Worm (Caenorhabditis elegans): ENCODE measurements around the gene cct-6.

The cct-6 gene

ce11 chrIII:5838159-5839046 is 17.1 kb downstream of the cct-6 start (continued):
- TF ChIP-seq F10B5.3 (tag; optimal IDR thresholded peaks at IDR 0.05) (no peak), nhr-10 (tag; optimal IDR thresholded peaks at IDR 0.05) (peak; percentile 52), F44E2.7 (GFP tag; IDR thresholded peaks at IDR 0.05) (no peak), ceh-20 (GFP tag; IDR thresholded peaks at IDR 0.05) (no peak; the same call in 1 of the 2 replicates), madf-5 (GFP tag; IDR thresholded peaks at IDR 0.05) (no peak), zfp-3 (GFP tag; conservative IDR thresholded peaks at IDR 0.05) (0 out of 2 replicates have a peak, but pooled peaks have one; percentile 31), ctbp-1 (GFP tag; IDR thresholded peaks at IDR 0.05) (no peak), T26A8.4 (GFP tag; IDR thresholded peaks at IDR 0.05) (peak; percentile 27; the same call in 1 of the 2 replicates), R02D3.7 (tag; optimal IDR thresholded peaks at IDR 0.05) (no peak), mdt-29 (GFP tag; IDR thresholded peaks at IDR 0.05) (no peak), skn-1 (tag; optimal IDR thresholded peaks at IDR 0.05) (no peak), nhr-111 (GFP tag; optimal IDR thresholded peaks at IDR 0.05) (no peak), spr-1 (tag; optimal IDR thresholded peaks at IDR 0.05) (no peak), nhr-41 (GFP tag; IDR thresholded peaks at IDR 0.05) (no peak), lin-29 (GFP tag; IDR thresholded peaks at IDR 0.05) (no peak), lsy-2 (tag; optimal IDR thresholded peaks at IDR 0.05) (peak; percentile 55 to 58), unc-130 (GFP tag; optimal IDR thresholded peaks at IDR 0.05) (no peak), Y105C5A.15 (GFP tag; IDR thresholded peaks at IDR 0.05) (no peak), lin-39 (tag; optimal IDR thresholded peaks at IDR 0.05) (no peak), hmg-1.1 (GFP tag; IDR thresholded peaks at IDR 0.05) (0 out of 2 replicates have a peak, but pooled peaks have one; percentile 7), ama-1 (optimal IDR thresholded peaks at IDR 0.05) (peak; percentile 33), dpl-1 (GFP tag; optimal IDR thresholded peaks at IDR 0.05) (no peak), lin-13 (GFP tag; optimal IDR thresholded peaks at IDR 0.05) (no peak), F37D6.2 (tag; optimal IDR thresholded peaks at IDR 0.05) (no peak), gei-8 (GFP tag; optimal IDR thresholded peaks at IDR 0.05) (no peak), lir-3 (tag; optimal IDR thresholded peaks at IDR 0.05) (no peak), tra-1 (GFP tag; IDR thresholded peaks at IDR 0.05) (peak; percentile 58; the same call in 1 of the 2 replicates), daf-16 (GFP tag; optimal IDR thresholded peaks at IDR 0.05) (peak in 1 of 2 experiments; percentile 60), daf-16 (tag; optimal IDR thresholded peaks at IDR 0.05) (peak; percentile 82), ceh-62 (tag; optimal IDR thresholded peaks at IDR 0.05) (no peak), ceh-82 (tag; optimal IDR thresholded peaks at IDR 0.05) (no peak), hlh-11 (tag; optimal IDR thresholded peaks at IDR 0.05) (peak; percentile 93), fos-1 (tag; optimal IDR thresholded peaks at IDR 0.05) (no peak), nhr-42 (GFP tag; IDR thresholded peaks at IDR 0.05) (no peak), jun-1 (tag; optimal IDR thresholded peaks at IDR 0.05) (no peak), php-3 (GFP tag; IDR thresholded peaks at IDR 0.05) (peak; percentile 87), nhr-48 (tag; optimal IDR thresholded peaks at IDR 0.05) (peak; percentile 81), duxl-1 (tag; optimal IDR thresholded peaks at IDR 0.05; ENCODE audit: poor library complexity) (peak; percentile 15), mes-2 (tag; optimal IDR thresholded peaks at IDR 0.05; ENCODE audit: poor library complexity, severe bottlenecking) (peak; percentile 30), aha-1 (tag) (peak; percentile 25), mep-1 (tag; optimal IDR thresholded peaks at IDR 0.05) (peak; percentile 72), lin-38 (GFP tag; IDR thresholded peaks at IDR 0.05) (0 out of 2 replicates have a peak, but pooled peaks have one; percentile 18), ceh-28 (tag; optimal IDR thresholded peaks at IDR 0.05) (no peak), ZK337.2 (GFP tag; IDR thresholded peaks at IDR 0.05) (no peak), ceh-32 (tag; optimal IDR thresholded peaks at IDR 0.05; ENCODE audit: poor library complexity) (no peak), hif-1 (tag; optimal IDR thresholded peaks at IDR 0.05) (no peak), T20F7.1 (GFP tag; optimal IDR thresholded peaks at IDR 0.05) (peak; percentile 74), mxl-2 (GFP tag; conservative IDR thresholded peaks at IDR 0.05) (no peak), nhr-77 (tag; optimal IDR thresholded peaks at IDR 0.05) (peak; percentile 77), attf-4 (tag; optimal IDR thresholded peaks at IDR 0.05) (no peak)

All from whole organism, L4 larva.